Fruit fly (Drosophila melanogaster): ENCODE results near the gene CG42460.
A peak's percentile ranks its signal among the peaks of the same experiment; 100 is the strongest.

The CG42460 gene

DNA sequence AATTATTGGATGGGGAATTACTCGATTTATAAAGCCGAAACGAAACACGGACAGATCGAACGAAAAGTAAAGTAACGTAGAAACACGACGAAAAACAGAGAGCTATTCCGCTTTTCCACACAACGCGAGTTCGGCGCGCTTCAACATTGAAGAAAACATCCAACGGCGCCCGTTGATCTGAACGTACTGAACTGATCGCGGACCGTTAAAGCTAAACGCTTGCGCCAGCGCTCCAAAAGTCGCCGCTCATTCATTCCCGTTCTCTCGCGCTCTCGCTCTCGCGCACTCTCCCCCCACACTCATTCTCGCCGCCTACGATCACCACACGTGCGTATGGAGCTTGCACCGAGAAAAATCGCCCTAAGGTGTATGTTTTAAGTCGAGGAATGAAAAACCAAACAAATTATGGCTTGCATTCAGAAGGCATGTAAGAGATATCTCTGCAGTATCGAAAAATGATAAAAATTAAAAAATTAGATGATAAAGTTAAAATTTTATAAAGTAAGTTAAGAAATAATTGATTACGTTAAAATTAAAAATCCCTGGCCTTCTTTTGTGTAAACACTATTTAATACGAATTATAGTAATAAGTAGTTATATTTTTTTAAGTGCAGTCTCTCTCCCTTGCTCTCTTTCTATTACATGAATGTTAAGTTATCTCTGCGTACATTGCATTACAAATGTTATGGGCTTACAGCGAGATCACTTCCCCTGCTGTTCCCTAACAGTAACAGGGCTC, 33.5 kb downstream of the CG42460 start, which contains the start of gene E23:
TSS of gene E23 (minus strand) at position 188 of the 739 bp plus-strand sequence.
- TF ChIP-seq CG17801 (GFP tag; optimal IDR thresholded peaks at IDR 0.05; ENCODE audit: partially characterized antibody), result peak; percentile 93

DNA sequence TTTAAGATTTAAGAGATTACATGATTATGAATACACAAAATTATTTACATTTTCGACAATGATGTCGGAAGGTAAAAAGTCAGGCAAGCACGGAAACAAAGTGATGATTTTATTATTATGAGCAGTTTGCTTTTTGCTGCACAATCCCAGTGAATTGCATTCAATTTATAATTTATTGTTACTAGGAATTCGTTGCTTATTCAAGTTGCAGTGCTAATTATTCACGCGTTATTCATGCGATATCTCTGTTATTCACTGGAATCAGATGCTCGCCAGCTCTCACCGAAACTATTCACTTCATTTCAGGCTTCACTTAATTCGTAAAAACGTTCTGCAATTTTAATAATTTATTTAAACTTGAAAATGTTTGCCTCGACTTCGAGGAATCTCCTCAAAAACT, 34.5 kb downstream of the CG42460 start:
- no peak for TF ChIP-seq CG17801 (GFP tag; optimal IDR thresholded peaks at IDR 0.05; ENCODE audit: partially characterized antibody)

DNA sequence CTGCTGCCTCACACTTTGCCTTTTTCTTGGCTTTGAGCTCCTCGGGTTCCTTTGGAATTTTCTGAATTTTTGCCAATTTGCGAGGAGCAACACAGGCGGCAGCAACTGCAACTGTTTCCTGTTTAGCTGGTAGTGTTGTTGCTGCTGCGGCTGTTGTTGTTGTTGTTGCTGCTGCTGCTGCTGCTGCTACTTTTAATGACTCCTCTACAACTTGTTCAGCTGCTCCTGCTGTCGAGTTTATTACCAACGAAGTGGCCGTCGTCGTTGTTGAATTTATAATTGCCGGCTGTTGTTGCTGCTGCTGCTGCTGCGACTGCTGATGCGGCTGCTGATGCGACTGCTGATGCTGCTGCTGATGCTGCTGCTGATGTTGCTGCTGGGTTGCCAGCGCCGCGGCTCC, 35.4 kb downstream of the CG42460 start:
- TF ChIP-seq CG17801 (GFP tag; optimal IDR thresholded peaks at IDR 0.05; ENCODE audit: partially characterized antibody), result no peak

DNA sequence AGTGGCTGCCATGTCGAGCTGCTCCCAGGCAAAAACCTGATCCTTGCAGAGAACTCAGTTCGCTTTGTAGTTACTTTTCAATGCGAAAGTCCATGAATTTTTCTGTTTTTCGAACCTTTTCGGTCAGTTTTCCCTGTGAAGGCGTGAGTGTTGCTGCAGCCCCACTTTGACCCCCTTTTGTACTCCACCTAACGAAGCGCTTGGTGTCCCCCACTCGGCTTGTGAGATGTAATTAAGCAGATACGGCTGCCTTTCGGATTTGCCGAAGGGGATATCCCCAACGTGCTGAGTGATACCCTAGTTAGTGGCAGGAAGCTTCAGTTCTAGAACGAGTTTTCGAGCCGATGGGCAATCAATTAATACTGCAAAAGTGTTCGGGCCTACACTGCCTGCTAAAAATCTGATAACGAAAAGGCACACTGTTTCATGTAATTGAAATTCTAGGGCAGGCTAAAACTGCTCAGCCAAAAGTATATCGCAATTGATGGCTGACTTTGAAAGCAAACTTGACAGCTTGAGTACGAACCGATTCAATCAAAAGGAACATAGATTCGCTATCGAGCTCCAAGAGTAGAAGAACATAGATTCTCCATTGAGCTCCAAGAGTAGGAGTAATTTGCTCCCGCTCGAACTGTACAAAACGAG, 36.6 kb downstream of the CG42460 start:
- no peak for TF ChIP-seq CG17801 (GFP tag; optimal IDR thresholded peaks at IDR 0.05; ENCODE audit: partially characterized antibody)

DNA sequence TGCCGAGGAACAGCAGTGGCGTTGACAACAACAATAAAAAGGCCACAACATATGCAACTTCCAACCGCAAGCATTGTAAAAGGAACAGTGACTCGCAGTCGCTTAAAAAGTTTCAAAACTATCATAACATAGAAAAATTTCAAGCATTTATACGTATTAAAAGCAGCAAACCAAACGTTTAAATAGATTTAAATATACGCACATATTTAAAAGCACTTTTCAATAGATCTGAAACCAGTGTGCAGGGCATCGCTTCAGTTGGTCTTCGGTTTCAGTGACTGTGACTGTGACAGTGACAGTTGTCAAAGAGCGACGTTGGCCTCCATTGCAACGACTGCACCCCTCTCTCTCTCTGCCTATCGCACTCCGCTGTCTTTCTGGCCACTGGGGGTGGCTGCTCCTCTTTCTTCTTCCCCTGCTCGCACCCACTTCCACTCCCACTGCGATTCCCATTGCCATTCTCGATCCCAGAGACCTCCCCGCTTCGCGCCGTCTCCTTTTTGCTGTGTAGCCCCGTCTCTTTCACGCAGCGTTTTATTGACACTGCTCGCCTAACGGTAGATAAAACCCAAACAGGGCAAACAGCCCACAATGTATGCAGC, 40.0 kb downstream of the CG42460 start:
- TF ChIP-seq CG17801 (GFP tag; optimal IDR thresholded peaks at IDR 0.05; ENCODE audit: partially characterized antibody), result peak; percentile 30

DNA sequence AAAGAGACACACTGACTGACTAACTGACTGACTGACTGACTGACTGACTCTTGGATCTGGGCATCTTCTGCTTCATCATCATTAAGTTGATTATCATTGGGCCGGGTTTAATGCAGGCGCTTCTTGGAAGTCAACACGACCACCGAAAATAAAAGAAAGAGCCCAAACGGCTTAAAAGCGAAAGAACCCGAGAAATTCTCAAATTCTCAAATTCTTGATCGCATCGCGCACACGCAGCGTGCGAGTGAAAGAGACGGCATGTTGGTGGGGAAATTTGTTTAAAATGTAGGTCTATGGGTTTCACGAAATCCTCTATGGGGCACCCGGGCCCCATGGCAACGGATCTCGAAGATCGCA, 41.8 kb downstream of the CG42460 start:
- no peak for TF ChIP-seq CG17801 (GFP tag; optimal IDR thresholded peaks at IDR 0.05; ENCODE audit: partially characterized antibody)

DNA sequence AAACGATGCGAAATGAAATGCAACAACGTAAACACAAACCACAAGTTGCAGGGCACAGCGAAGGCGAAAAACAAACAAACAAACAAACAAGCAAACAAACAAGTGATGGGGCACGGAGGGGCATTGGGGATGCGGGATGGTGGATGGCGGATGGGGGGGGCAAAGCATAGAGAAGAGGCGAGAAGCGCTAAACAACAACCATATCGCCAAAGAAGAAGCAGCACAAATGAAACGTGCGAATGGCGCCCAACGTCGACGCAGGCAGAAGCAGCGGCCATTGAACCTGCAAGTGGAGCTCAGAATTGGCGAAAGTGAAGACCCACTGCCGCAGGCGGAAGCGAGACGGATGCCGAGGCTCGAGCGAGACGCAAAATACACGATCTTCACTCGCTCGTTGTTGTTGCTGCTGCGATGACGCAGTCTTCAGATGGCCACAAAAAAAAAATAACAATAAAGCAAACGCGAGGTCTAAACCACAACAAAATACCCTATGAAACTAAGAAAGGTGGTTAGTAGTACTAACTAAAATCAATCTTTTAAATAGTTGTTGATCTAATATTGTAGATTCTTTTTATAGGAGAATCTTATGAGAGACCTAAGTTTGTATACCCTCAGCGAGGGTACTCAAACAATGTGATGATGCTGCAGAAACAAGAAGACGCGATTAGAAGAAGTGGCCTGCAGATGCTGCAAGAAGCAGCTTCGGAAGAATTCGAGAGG, 42.4 kb downstream of the CG42460 start:
- TF ChIP-seq CG17801 (GFP tag; optimal IDR thresholded peaks at IDR 0.05; ENCODE audit: partially characterized antibody), result no peak

DNA sequence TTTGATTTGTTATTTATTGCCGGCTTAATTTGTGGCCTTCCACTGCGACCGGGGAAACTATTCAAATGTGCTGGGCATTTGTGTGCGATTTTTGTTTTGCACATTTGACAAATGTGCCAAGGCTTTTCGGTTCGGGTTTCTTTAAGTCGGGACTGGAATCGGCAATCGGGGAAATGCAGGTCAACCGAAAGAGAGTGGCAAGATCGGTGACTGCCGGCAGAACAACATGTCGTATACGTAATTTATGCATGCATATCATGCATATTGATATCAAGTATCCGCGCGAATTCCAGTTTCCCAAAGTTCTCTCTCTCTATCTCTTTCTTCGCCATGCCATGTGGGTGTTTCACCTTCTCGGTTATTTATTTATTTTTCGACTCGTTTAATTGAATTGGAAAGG, 45.9 kb downstream of the CG42460 start:
- TF ChIP-seq CG17801 (GFP tag; optimal IDR thresholded peaks at IDR 0.05; ENCODE audit: partially characterized antibody), result no peak

DNA sequence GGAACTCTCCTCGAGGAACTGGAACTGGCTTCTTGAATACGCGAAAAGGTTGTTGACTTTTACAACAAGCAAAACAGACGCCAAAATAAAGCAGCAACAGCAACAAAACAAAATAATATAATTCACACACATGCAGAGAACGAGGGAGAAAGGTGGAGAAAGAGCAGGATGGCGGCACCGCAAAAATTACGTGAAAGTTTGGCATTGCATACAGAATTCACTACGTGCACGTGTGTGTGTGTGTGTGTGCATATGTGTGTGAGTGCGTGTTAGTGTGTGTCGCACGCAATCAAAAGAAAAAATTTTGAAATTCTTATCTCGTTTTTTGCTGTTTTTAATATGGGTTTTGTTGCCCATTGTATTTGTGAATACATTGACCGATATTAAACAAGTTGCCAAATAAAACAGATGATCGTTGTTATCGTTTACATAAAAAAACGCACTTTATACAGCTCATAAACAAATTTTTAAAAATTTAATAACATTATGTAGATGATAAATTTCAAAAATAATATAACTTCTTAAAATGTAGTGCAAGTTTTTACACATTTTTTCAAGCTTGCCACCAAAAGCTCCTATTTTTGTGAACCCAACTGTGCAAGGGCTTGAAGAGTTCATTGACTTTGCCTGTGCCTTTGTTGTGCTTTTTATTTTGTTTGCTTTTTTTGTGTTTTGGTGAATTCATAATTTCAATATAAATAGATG, 46.9 kb downstream of the CG42460 start:
- no peak for TF ChIP-seq CG17801 (GFP tag; optimal IDR thresholded peaks at IDR 0.05; ENCODE audit: partially characterized antibody)

DNA sequence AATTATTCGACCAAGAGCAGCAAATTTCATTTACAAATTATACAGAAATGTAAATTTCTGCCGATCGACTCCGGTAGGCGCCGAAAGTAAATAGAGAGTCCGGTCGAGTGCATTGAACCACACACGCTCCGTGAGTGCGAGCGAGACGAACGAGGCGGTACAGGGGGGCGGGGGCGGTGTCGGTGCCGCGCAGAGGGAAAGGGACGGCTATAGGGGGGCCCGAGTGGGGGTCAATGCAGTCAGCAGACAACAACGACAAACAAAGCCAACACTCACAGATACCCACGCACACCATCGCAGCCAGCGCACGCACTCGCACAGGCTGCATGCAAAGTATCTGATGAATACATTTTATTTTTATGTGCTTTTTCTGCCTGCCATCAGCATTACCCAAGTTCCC, 48.9 kb downstream of the CG42460 start:
- no peak for TF ChIP-seq CG17801 (GFP tag; optimal IDR thresholded peaks at IDR 0.05; ENCODE audit: partially characterized antibody)

DNA sequence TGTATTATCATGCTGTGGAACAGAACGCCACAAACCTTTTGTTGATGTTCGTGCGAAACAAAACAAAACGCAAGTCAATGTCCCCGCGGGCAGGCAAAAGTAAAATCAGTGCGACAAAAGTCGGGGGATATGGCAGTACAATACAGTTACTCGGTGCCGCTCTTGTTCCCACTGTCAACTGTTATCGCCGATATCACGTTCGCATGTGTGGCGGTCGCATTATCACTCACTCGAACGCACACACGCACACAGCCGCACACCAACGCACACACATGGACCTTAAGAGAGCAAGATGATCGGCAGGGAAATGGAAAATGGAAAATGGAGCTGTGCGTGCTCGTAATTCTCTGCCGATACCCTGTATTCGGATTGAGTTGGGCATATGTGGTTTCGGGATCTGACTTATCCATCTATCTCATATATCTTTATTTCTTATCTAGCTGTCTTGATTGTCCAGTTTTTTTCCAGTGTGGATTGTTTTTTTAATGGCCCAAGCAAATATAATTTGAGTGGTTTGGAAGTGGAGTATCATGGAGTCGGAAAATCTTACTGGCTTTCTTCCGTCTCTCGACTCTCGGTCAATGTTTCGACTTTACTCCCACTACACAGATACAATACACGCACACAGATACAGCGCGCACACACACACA, 49.6 kb downstream of the CG42460 start:
- TF ChIP-seq CG17801 (GFP tag; optimal IDR thresholded peaks at IDR 0.05; ENCODE audit: partially characterized antibody), result no peak

Measured in ovary, adult (tissue).